Worm (Caenorhabditis elegans) whole organism, mixed stage, embryonic: ENCODE measurements around the gene R03G8.3.

Source experiments
- ceh-43 ChIP-seq: fragments of 200-800 bp; sonication (Bioruptor generic); optimal IDR thresholded peaks from 2 replicates; lab custom pipeline; 2018; ENCODE audit warnings: mild to moderate bottlenecking, missing genetic modification characterization, moderate library complexity, missing compliant biosample characterization
- nhr-28 ChIP-seq: fragments of 150-350 bp; optimal IDR thresholded peaks from 2 replicates; lab custom pipeline; 2014; ENCODE audit warnings: missing biosample characterization, missing genetic modification characterization
- pha-4 ChIP-seq: fragments of 150-350 bp; optimal IDR thresholded peaks from 2 replicates; lab custom pipeline; 2018; ENCODE audit warnings: missing biosample characterization, missing genetic modification reagents, missing genetic modification characterization
- unc-120 ChIP-seq: sonication (generic microtip); optimal IDR thresholded peaks from 2 replicates; lab custom pipeline; 2017; ENCODE audit warnings: missing genetic modification characterization, missing compliant biosample characterization; ENCODE audit not compliant: poor library complexity, severe bottlenecking
- unc-39 ChIP-seq: fragments of 150-350 bp; optimal IDR thresholded peaks from 2 replicates; lab custom pipeline; 2014; ENCODE audit warnings: missing biosample characterization, missing genetic modification characterization
- zip-8 ChIP-seq: fragments of 150-350 bp; optimal IDR thresholded peaks from 2 replicates; lab custom pipeline; 2014; ENCODE audit warnings: missing biosample characterization, missing genetic modification characterization
- ztf-11 ChIP-seq: fragments of 150-350 bp; optimal IDR thresholded peaks from 2 replicates; lab custom pipeline; 2014; ENCODE audit warnings: missing biosample characterization, missing genetic modification characterization

DNA sequence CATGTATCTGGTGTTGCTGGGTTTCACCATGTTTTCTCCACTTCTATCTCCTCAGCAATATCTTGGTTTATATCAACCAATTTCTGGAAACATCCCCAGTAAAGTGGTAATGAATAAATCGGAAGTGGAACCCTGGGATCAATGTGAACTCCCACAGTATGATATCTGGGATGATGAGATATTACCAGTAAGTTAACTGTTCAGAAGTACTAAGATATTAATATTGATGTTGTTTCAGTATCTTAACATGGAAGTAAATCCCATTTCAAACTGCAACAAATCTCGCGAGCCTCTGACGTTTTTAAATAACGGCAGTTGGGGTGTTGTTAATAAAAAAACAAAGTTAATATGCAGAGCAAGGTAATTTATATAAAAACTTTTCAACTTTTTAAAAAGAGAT lies 434 bp downstream of the R03G8.3 start:
- TF ChIP-seq ceh-43 (GFP tag; lab: Kevin White, UChicago) (no peak), unc-39 (tag; lab: Kevin White, UChicago) (no peak), ztf-11 (no peak), zip-8 (tag; lab: Kevin White, UChicago) (no peak), nhr-28 (tag; lab: Kevin White, UChicago) (no peak), unc-120 (no peak), pha-4 (no peak)
